Fruit fly (Drosophila melanogaster) whole organism, embryonic: ENCODE results near the gene retm.

ENCODE experiments used
- Atf-2 ChIP-seq: fragments of 200-800 bp; sonication (Bioruptor generic); optimal IDR thresholded peaks from 2 replicates; lab custom pipeline; 2016; ENCODE audit warnings: missing biosample characterization, missing genetic modification characterization
- CG10321 ChIP-seq: fragments of 200-800 bp; sonication (Bioruptor generic); IDR thresholded peaks from 2 replicates; pipeline ENCODE4 v1.3.6; 2022; ENCODE audit warnings: missing biosample characterization, missing genetic modification characterization
- CG15073 ChIP-seq: fragments of 200-800 bp; sonication (Bioruptor generic); optimal IDR thresholded peaks from 2 replicates; lab custom pipeline; 2016; ENCODE audit warnings: missing biosample characterization, missing genetic modification characterization
- CG17612 ChIP-seq: fragments of 200-800 bp; sonication (Bioruptor generic); IDR thresholded peaks from 2 replicates; pipeline ENCODE4 v1.3.6; 2022; ENCODE audit warnings: missing biosample characterization, missing genetic modification characterization
- CG1792 ChIP-seq: fragments of 200-800 bp; sonication (Bioruptor generic); optimal IDR thresholded peaks from 2 replicates; lab custom pipeline; 2016; ENCODE audit warnings: missing biosample characterization, missing genetic modification characterization
- CG2889 ChIP-seq: fragments of 200-800 bp; sonication (Bioruptor generic); IDR thresholded peaks from 3 replicates; pipeline ENCODE4 v1.3.6; 2022; ENCODE audit warnings: missing biosample characterization, missing genetic modification characterization
- CG3163 ChIP-seq: fragments of 200-800 bp; sonication (Bioruptor generic); optimal IDR thresholded peaks from 3 replicates; lab custom pipeline; 2016; ENCODE audit warnings: missing biosample characterization, missing genetic modification characterization
- CG43689 ChIP-seq: fragments of 200-800 bp; sonication (Bioruptor generic); IDR thresholded peaks from 2 replicates; pipeline ENCODE4 v1.3.6; 2022; ENCODE audit warnings: missing biosample characterization, missing genetic modification characterization
- CG4424 ChIP-seq: fragments of 200-800 bp; sonication (Bioruptor generic); optimal IDR thresholded peaks from 3 replicates; lab custom pipeline; 2016; ENCODE audit warnings: missing biosample characterization, missing genetic modification characterization
- CG4707 ChIP-seq: fragments of 200-800 bp; sonication (Bioruptor generic); optimal IDR thresholded peaks from 2 replicates; lab custom pipeline; 2018; ENCODE audit warnings: missing biosample characterization, mild to moderate bottlenecking, missing genetic modification characterization, moderate library complexity
- CG4730 ChIP-seq: fragments of 200-800 bp; sonication (Bioruptor generic); IDR thresholded peaks from 2 replicates; pipeline ENCODE4 v1.3.6; 2022; ENCODE audit warnings: missing biosample characterization, missing genetic modification characterization
- CG5245 ChIP-seq: fragments of 200-800 bp; sonication (Bioruptor generic); optimal IDR thresholded peaks from 3 replicates; lab custom pipeline; 2016; ENCODE audit warnings: missing biosample characterization, missing genetic modification characterization
- CG6175 ChIP-seq: fragments of 200-800 bp; sonication (Bioruptor generic); IDR thresholded peaks from 3 replicates; pipeline ENCODE4 v1.3.6; 2022; ENCODE audit warnings: missing biosample characterization, missing genetic modification characterization
- CG7745 ChIP-seq: fragments of 200-800 bp; sonication (Bioruptor generic); optimal IDR thresholded peaks from 2 replicates; lab custom pipeline; 2018; ENCODE audit warnings: missing biosample characterization, mild to moderate bottlenecking, missing genetic modification characterization, moderate library complexity
- CG8089 ChIP-seq: fragments of 200-800 bp; sonication (Bioruptor generic); optimal IDR thresholded peaks from 3 replicates; lab custom pipeline; 2016; ENCODE audit warnings: missing biosample characterization, missing genetic modification characterization
- CG9609 ChIP-seq: fragments of 200-800 bp; sonication (Bioruptor generic); optimal IDR thresholded peaks from 3 replicates; lab custom pipeline; 2016; ENCODE audit warnings: missing biosample characterization, missing genetic modification characterization
- CG9876 ChIP-seq: fragments of 200-800 bp; sonication (Bioruptor generic); optimal IDR thresholded peaks from 2 replicates; lab custom pipeline; 2016; ENCODE audit warnings: missing biosample characterization, missing genetic modification characterization
- Dbx ChIP-seq: fragments of 200-800 bp; sonication (Bioruptor generic); IDR thresholded peaks from 3 replicates; pipeline ENCODE4 v1.3.6; 2022; ENCODE audit warnings: missing biosample characterization, missing genetic modification characterization
- Dref ChIP-seq: fragments of 200-800 bp; sonication (Bioruptor generic); IDR thresholded peaks from 2 replicates; pipeline ENCODE4 v1.3.6; 2022; ENCODE audit warnings: missing biosample characterization, missing genetic modification characterization
- Elba2 ChIP-seq: fragments of 200-800 bp; sonication (Bioruptor generic); optimal IDR thresholded peaks from 3 replicates; lab custom pipeline; 2016; ENCODE audit warnings: missing biosample characterization, missing genetic modification characterization
- H15 ChIP-seq: fragments of 200-800 bp; sonication (Bioruptor generic); IDR thresholded peaks from 3 replicates; pipeline ENCODE4 v1.3.6; 2022; ENCODE audit warnings: missing biosample characterization, missing genetic modification characterization
- HLH4C ChIP-seq: fragments of 200-800 bp; sonication (Bioruptor generic); IDR thresholded peaks from 3 replicates; pipeline ENCODE4 v1.3.6; 2022; ENCODE audit warnings: missing biosample characterization, missing genetic modification characterization; ENCODE audit not compliant: partially characterized antibody
- Hr78 ChIP-seq, 2 experiments: fragments of 200-800 bp in 1 of 2; fragments of >200 bp in 1 of 2; sonication (Bioruptor generic) in 1 of 2; optimal IDR thresholded peaks; 2 replicates each; lab custom pipeline; 2017 to 2019; ENCODE audit warnings: missing biosample characterization in 2 of 2, missing genetic modification characterization in 2 of 2, mild to moderate bottlenecking in 1 of 2, moderate library complexity in 1 of 2
- Mes4 ChIP-seq: fragments of 200-800 bp; sonication (Bioruptor generic); optimal IDR thresholded peaks from 2 replicates; lab custom pipeline; 2016; ENCODE audit warnings: missing biosample characterization, missing genetic modification characterization
- Optix ChIP-seq: fragments of 200-800 bp; sonication (Bioruptor generic); IDR thresholded peaks from 3 replicates; pipeline ENCODE4 v1.3.6; 2022; ENCODE audit warnings: missing biosample characterization, missing genetic modification characterization
- PHDP ChIP-seq: fragments of 200-800 bp; sonication (Bioruptor generic); optimal IDR thresholded peaks from 3 replicates; lab custom pipeline; 2018; ENCODE audit warnings: missing biosample characterization, mild to moderate bottlenecking, missing genetic modification characterization, moderate library complexity
- Trl ChIP-seq, 3 experiments: fragments of >200 bp in 2 of 3; fragments of 200-800 bp in 1 of 3; sonication (Bioruptor generic) in 1 of 3; optimal IDR thresholded peaks; 2 replicates in 1 of 3; 3 replicates in 2 of 3; lab custom pipeline; 2016 to 2017; ENCODE audit warnings: missing biosample characterization in 1 of 3, missing genetic modification characterization in 1 of 3
- Vsx1 ChIP-seq: fragments of 200-800 bp; sonication (Bioruptor generic); optimal IDR thresholded peaks from 2 replicates; lab custom pipeline; 2017; ENCODE audit warnings: missing biosample characterization, mild to moderate bottlenecking, missing genetic modification characterization, missing genetic modification reagents
- Xrp1 ChIP-seq: fragments of 200-800 bp; sonication (Bioruptor generic); IDR thresholded peaks from 2 replicates; pipeline ENCODE4 v1.3.6; 2022; ENCODE audit warnings: missing biosample characterization, missing genetic modification characterization
- ab ChIP-seq: fragments of 200-800 bp; sonication (Bioruptor generic); optimal IDR thresholded peaks from 2 replicates; lab custom pipeline; 2016; ENCODE audit warnings: missing biosample characterization, missing genetic modification characterization
- br ChIP-seq: fragments of >200 bp; optimal IDR thresholded peaks from 2 replicates; lab custom pipeline; 2017
- btn ChIP-seq: fragments of 200-800 bp; sonication (Bioruptor generic); optimal IDR thresholded peaks from 2 replicates; lab custom pipeline; 2016; ENCODE audit warnings: missing biosample characterization, missing genetic modification characterization
- cato ChIP-seq: fragments of 200-800 bp; sonication (Bioruptor generic); optimal IDR thresholded peaks from 2 replicates; lab custom pipeline; 2016; ENCODE audit warnings: missing biosample characterization, missing genetic modification characterization, borderline replicate concordance
- eyg ChIP-seq: fragments of 200-800 bp; sonication (Bioruptor generic); optimal IDR thresholded peaks from 3 replicates; lab custom pipeline; 2016; ENCODE audit warnings: missing biosample characterization, missing genetic modification characterization
- fd64A ChIP-seq: fragments of 200-800 bp; sonication (Bioruptor generic); optimal IDR thresholded peaks from 3 replicates; lab custom pipeline; 2018; ENCODE audit warnings: missing biosample characterization, mild to moderate bottlenecking, missing genetic modification characterization
- ftz-f1 ChIP-seq: fragments of 200-800 bp; sonication (Bioruptor generic); optimal IDR thresholded peaks from 2 replicates; lab custom pipeline; 2016; ENCODE audit warnings: missing biosample characterization, missing genetic modification characterization
- lbe ChIP-seq: fragments of 200-800 bp; sonication (Bioruptor generic); optimal IDR thresholded peaks from 2 replicates; lab custom pipeline; 2016; ENCODE audit warnings: missing biosample characterization, mild to moderate bottlenecking, missing genetic modification characterization
- mld ChIP-seq: fragments of 200-800 bp; sonication (Bioruptor generic); IDR thresholded peaks from 3 replicates; pipeline ENCODE4 v1.3.6; 2022; ENCODE audit warnings: missing biosample characterization, missing genetic modification characterization; ENCODE audit not compliant: partially characterized antibody
- ro ChIP-seq: fragments of 200-800 bp; sonication (Bioruptor generic); IDR thresholded peaks from 2 replicates; pipeline ENCODE4 v1.3.6; 2022; ENCODE audit warnings: missing biosample characterization, missing genetic modification characterization
- row ChIP-seq: fragments of 200-800 bp; sonication (Bioruptor generic); IDR thresholded peaks from 3 replicates; pipeline ENCODE4 v1.3.6; 2022; ENCODE audit warnings: missing biosample characterization, missing genetic modification characterization
- sens-2 ChIP-seq: fragments of 200-800 bp; sonication (Bioruptor generic); IDR thresholded peaks from 2 replicates; pipeline ENCODE4 v1.3.6; 2022; ENCODE audit warnings: missing biosample characterization, missing genetic modification characterization
- sima ChIP-seq: fragments of 200-800 bp; sonication (Bioruptor generic); optimal IDR thresholded peaks from 2 replicates; lab custom pipeline; 2016; ENCODE audit warnings: missing biosample characterization, missing genetic modification characterization
- sna ChIP-seq: fragments of 200-800 bp; sonication (Bioruptor generic); IDR thresholded peaks from 2 replicates; pipeline ENCODE4 v1.3.6; 2022; ENCODE audit warnings: missing biosample characterization, missing genetic modification characterization; ENCODE audit not compliant: partially characterized antibody
- so ChIP-seq: fragments of 200-800 bp; sonication (Bioruptor generic); IDR thresholded peaks from 3 replicates; pipeline ENCODE4 v1.3.6; 2022; ENCODE audit warnings: missing biosample characterization, missing genetic modification characterization
- stc ChIP-seq: fragments of 200-800 bp; sonication (Bioruptor generic); IDR thresholded peaks from 2 replicates; pipeline ENCODE4 v1.3.6; 2022; ENCODE audit warnings: missing biosample characterization, missing genetic modification characterization
- twi ChIP-seq: fragments of 200-800 bp; optimal IDR thresholded peaks from 2 replicates; lab custom pipeline; 2019; ENCODE audit warnings: missing biosample characterization, mild to moderate bottlenecking, missing genetic modification characterization, moderate library complexity

retm gene

DNA sequence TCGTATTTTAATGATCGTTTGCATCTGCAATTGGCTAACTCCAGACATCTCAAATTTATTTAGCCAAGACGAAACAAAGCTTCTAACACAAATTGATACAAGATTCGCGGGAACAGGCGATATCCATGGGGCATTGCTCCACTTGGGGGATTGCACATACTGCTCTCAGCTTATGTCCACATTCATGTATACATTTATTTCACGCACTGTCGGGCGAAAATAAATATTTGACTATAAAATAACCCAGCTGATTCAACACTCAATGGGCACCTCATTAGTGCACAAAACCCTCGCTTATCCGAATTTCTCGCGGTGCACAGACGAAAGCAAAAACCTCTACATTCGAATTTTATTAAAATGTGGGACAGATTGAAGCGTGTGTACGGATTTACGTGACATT is 5.8 kb upstream of the retm start (continued):
- no peak for TF ChIP-seq CG15073 (GFP tag; lab: Kevin White, UChicago)
- no peak for TF ChIP-seq CG1792
- TF ChIP-seq fd64A, result peak; percentile 63
- TF ChIP-seq CG8089 (GFP tag; lab: Kevin White, UChicago), result no peak
- TF ChIP-seq stc, result peak; percentile 43; the same call in 1 of the 2 replicates
- no peak for TF ChIP-seq cato (GFP tag; lab: Kevin White, UChicago)
- peak; percentile 55 for TF ChIP-seq CG4707 (GFP tag; lab: Kevin White, UChicago)
- TF ChIP-seq so (GFP tag; lab: Robert Waterston, UW), result no peak
- no peak for TF ChIP-seq ab (GFP tag; lab: Kevin White, UChicago)
- TF ChIP-seq Vsx1, result no peak
- no peak for TF ChIP-seq mld
- TF ChIP-seq sima (GFP tag; lab: Kevin White, UChicago), result no peak
- no peak for TF ChIP-seq sens-2 (GFP tag; lab: Robert Waterston, UW)
- TF ChIP-seq Hr78 (GFP tag; optimal IDR thresholded peaks at IDR 0.05; lab: Kevin White, UChicago), result no peak
- TF ChIP-seq row (GFP tag; lab: Robert Waterston, UW), result 0 out of 3 replicates have a peak, but pooled peaks have one; percentile 9
- peak; percentile 61 for TF ChIP-seq PHDP (tag; lab: Kevin White, UChicago)
- TF ChIP-seq CG10321 (GFP tag; lab: Robert Waterston, UW), result no peak
- no peak for TF ChIP-seq CG9876 (GFP tag; lab: Kevin White, UChicago)
- TF ChIP-seq Elba2, result no peak
- no peak for TF ChIP-seq CG43689 (GFP tag; lab: Robert Waterston, UW)
- no peak for TF ChIP-seq CG4424
- no peak for TF ChIP-seq CG7745 (tag; lab: Kevin White, UChicago)
- no peak for TF ChIP-seq Dbx (GFP tag; lab: Robert Waterston, UW)
- no peak for TF ChIP-seq CG17612 (GFP tag; lab: Robert Waterston, UW)
- no peak for TF ChIP-seq CG5245 (GFP tag; lab: Kevin White, UChicago)
- no peak for TF ChIP-seq Optix (GFP tag; lab: Robert Waterston, UW)
- no peak for TF ChIP-seq eyg
- no peak for TF ChIP-seq CG3163 (GFP tag; lab: Kevin White, UChicago)
- TF ChIP-seq ftz-f1 (GFP tag; lab: Kevin White, UChicago), result no peak
- no peak for TF ChIP-seq CG6175 (GFP tag; lab: Robert Waterston, UW)
- no peak for TF ChIP-seq ro
- TF ChIP-seq br, result no peak
- TF ChIP-seq Mes4, result no peak
- no peak for TF ChIP-seq sna
- no peak for TF ChIP-seq Atf-2
- peak; percentile 52 for TF ChIP-seq lbe (GFP tag; lab: Kevin White, UChicago)
- no peak for TF ChIP-seq btn
- no peak for TF ChIP-seq CG2889 (GFP tag; lab: Robert Waterston, UW)
- TF ChIP-seq Trl (optimal IDR thresholded peaks at IDR 0.05; lab: Kevin White, UChicago), result no peak
- no peak for TF ChIP-seq Trl (GFP tag; optimal IDR thresholded peaks at IDR 0.05; lab: Kevin White, UChicago)
- no peak for TF ChIP-seq H15
- TF ChIP-seq Dref (GFP tag; lab: Robert Waterston, UW), result no peak
- no peak for TF ChIP-seq CG9609 (GFP tag; lab: Kevin White, UChicago)
- TF ChIP-seq twi (tag; lab: Kevin White, UChicago), result no peak
- TF ChIP-seq Xrp1 (GFP tag; lab: Robert Waterston, UW), result peak; percentile 63

DNA sequence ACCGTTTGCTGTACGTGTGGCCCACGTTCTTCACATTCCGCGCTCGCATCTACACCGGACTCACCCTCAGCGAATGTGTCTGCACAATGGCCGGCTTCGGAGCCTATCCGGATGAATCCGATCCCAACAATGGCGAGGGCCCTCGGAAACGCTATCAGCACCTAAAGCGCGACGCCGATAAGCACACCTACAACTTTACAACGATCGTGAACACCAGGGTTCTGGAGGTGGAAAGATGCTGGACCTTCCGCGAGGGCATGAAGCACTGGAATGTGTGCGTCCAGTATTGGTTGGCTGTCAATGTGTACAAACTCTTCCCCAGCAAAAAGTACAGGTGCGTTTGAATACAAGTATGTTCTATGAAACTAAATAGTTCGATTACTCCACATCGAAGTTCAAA is 1.9 kb upstream of the retm start:
- TF ChIP-seq CG4730 (GFP tag; lab: Robert Waterston, UW), result no peak
- 0 out of 3 replicates have a peak, but pooled peaks have one; percentile 9 for TF ChIP-seq HLH4C (GFP tag; lab: Robert Waterston, UW)
